Fruit fly (Drosophila melanogaster): Measurements from ENCODE around the gene CG3857.

CG3857 gene

DNA sequence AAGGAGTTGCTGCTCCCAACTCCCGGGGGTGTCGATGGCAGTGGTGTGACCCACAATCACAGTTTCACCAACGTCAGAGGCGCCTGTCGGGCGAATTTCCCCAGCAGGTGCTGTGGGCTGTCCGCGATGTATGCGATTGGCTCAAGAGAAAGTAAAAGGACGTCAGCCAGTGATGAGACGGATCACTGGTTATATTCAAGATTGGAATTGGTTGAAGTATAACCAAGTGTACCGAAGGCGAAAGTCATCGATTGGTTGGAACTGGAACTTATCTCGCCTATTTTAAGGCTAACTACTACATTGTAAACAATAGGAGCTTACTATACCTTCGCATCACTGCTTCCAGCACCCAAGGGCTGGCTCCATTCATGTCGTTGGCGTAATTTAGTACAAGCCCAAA is 36.8 kb downstream of the CG3857 start, which contains the start of gene CG32801:
CG32801 (minus strand) TSS at position 101 of the 400 bp plus-strand sequence.
- TF ChIP-seq E2f2 (GFP tag; IDR thresholded peaks at IDR 0.05) (no peak), CG10431 (GFP tag; optimal IDR thresholded peaks at IDR 0.05) (no peak), CG17186 (GFP tag; optimal IDR thresholded peaks at IDR 0.05) (no peak), CG11504 (tag; optimal IDR thresholded peaks at IDR 0.05) (no peak), CG10274 (GFP tag; optimal IDR thresholded peaks at IDR 0.05) (no peak)

DNA sequence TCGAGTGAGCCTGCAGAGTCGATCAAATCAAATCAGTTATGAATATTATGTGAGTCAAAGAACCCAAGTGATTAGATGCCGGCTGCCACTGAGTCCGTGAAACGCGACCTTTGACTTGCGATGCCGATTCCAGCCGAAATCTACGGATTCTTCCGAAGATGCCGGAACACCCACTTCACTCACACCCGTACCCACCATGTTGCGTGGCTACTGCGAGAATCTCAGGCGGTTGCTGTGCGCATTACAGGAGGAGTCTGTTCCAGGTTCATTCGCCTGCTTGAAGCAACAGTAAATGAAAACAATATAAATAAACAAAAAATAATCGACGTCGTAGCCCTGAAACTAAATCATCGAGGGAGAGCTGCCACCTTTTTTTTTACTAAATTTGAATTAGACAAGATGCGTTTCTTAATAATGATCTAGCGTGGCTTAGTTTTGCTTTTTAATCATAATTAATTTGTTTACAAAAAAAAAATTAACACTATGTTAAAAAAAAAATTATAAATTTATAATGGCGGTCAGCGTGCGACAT is 38.2 kb downstream of the CG3857 start, which contains the start of gene Ldaf1:
Ldaf1 (minus strand) TSS at position 307 of the 532 bp plus-strand sequence.
- TF ChIP-seq sens (GFP tag) (peak; percentile 69), gem (tag; optimal IDR thresholded peaks at IDR 0.05) (peak; percentile 16), YL-1 (GFP tag; optimal IDR thresholded peaks at IDR 0.05) (peak; percentile 4), CG15479 (GFP tag; optimal IDR thresholded peaks at IDR 0.05) (no peak), Bdp1 (GFP tag; optimal IDR thresholded peaks at IDR 0.05) (no peak), emc (GFP tag; optimal IDR thresholded peaks at IDR 0.05) (no peak), BEAF-32 (GFP tag; optimal IDR thresholded peaks at IDR 0.05) (peak; percentile 22), slbo (GFP tag; IDR thresholded peaks at IDR 0.05) (no peak), row (GFP tag; IDR thresholded peaks at IDR 0.05) (peak; percentile 44; the same call in 1 of the 3 replicates), lilli (GFP tag; optimal IDR thresholded peaks at IDR 0.05) (peak; percentile 5), insv (GFP tag; optimal IDR thresholded peaks at IDR 0.05) (no peak), CG34376 (GFP tag; optimal IDR thresholded peaks at IDR 0.05) (peak; percentile 2), seq (GFP tag; IDR thresholded peaks at IDR 0.05) (no peak), CG15269 (tag; optimal IDR thresholded peaks at IDR 0.05) (no peak), CG8765 (GFP tag; IDR thresholded peaks at IDR 0.05) (no peak), TFAM (GFP tag; optimal IDR thresholded peaks at IDR 0.05) (no peak), CG4404 (GFP tag; IDR thresholded peaks at IDR 0.05) (no peak), NC2α (GFP tag; optimal IDR thresholded peaks at IDR 0.05) (no peak), MBD-R2 (GFP tag; IDR thresholded peaks at IDR 0.05) (peak; percentile 65), Dref (GFP tag; IDR thresholded peaks at IDR 0.05) (peak; percentile 48), CG13123 (GFP tag; optimal IDR thresholded peaks at IDR 0.05) (no peak), cg (GFP tag; optimal IDR thresholded peaks at IDR 0.05) (no peak), stwl (tag; optimal IDR thresholded peaks at IDR 0.05) (peak; percentile 40), CG13287 (GFP tag; IDR thresholded peaks at IDR 0.05; ENCODE audit: partially characterized antibody) (peak; percentile 23; the same call in 1 of the 2 replicates), grau (tag; optimal IDR thresholded peaks at IDR 0.05) (peak; percentile 20), dan (GFP tag; IDR thresholded peaks at IDR 0.05) (no peak), Hr39 (optimal IDR thresholded peaks at IDR 0.05) (no peak), MESR4 (GFP tag; optimal IDR thresholded peaks at IDR 0.05) (peak; percentile 20), CG1603 (tag; optimal IDR thresholded peaks at IDR 0.05) (peak; percentile 21), usp (GFP tag; optimal IDR thresholded peaks at IDR 0.05) (no peak), CG6813 (GFP tag; optimal IDR thresholded peaks at IDR 0.05) (no peak), onecut (GFP tag; IDR thresholded peaks at IDR 0.05) (no peak), exex (tag; optimal IDR thresholded peaks at IDR 0.05) (no peak), Opbp (GFP tag; IDR thresholded peaks at IDR 0.05; ENCODE audit: partially characterized antibody) (no peak), trem (tag; optimal IDR thresholded peaks at IDR 0.05) (peak; percentile 28), lab (GFP tag; optimal IDR thresholded peaks at IDR 0.05) (no peak), B-H2 (GFP tag; optimal IDR thresholded peaks at IDR 0.05) (peak; percentile 19), CG17568 (GFP tag; optimal IDR thresholded peaks at IDR 0.05) (no peak), sima (GFP tag; optimal IDR thresholded peaks at IDR 0.05) (no peak), pzg (GFP tag; optimal IDR thresholded peaks at IDR 0.05) (peak; percentile 33), Hmr (GFP tag; optimal IDR thresholded peaks at IDR 0.05) (no peak), Rx (GFP tag; IDR thresholded peaks at IDR 0.05) (no peak), zfh1 (GFP tag; IDR thresholded peaks at IDR 0.05) (peak; percentile 26; the same call in 1 of the 3 replicates), hkb (optimal IDR thresholded peaks at IDR 0.05) (no peak), hkb (GFP tag; IDR thresholded peaks at IDR 0.05) (no peak)

Measured in whole organism, embryonic.